Fruit fly (Drosophila melanogaster) whole organism, embryonic: Measurements from ENCODE around the gene scramb2.

ENCODE experiments used
- Bdp1 ChIP-seq: fragments of 200-800 bp; sonication (Bioruptor generic); optimal IDR thresholded peaks from 3 replicates; lab custom pipeline; 2016; ENCODE audit warnings: missing biosample characterization, missing genetic modification characterization
- Blimp-1 ChIP-seq: fragments of 200-800 bp; sonication (Bioruptor generic); optimal IDR thresholded peaks from 3 replicates; lab custom pipeline; 2018; ENCODE audit warnings: missing biosample characterization, missing genetic modification characterization, mild to moderate bottlenecking, moderate library complexity, missing genetic modification reagents
- CG10147 ChIP-seq: fragments of 200-800 bp; sonication (Bioruptor generic); optimal IDR thresholded peaks from 2 replicates; lab custom pipeline; 2019; ENCODE audit warnings: missing biosample characterization, mild to moderate bottlenecking, missing genetic modification characterization, moderate library complexity
- CG11247 ChIP-seq: fragments of 200-800 bp; sonication (Bioruptor generic); IDR thresholded peaks from 2 replicates; pipeline ENCODE4 v1.3.6; 2022; ENCODE audit warnings: missing biosample characterization, missing genetic modification characterization
- CG12744 ChIP-seq: fragments of 200-800 bp; sonication (Bioruptor generic); optimal IDR thresholded peaks from 2 replicates; lab custom pipeline; 2016; ENCODE audit warnings: missing biosample characterization, missing genetic modification characterization
- CG12769 ChIP-seq: fragments of 200-800 bp; sonication (Bioruptor generic); optimal IDR thresholded peaks from 2 replicates; lab custom pipeline; 2019; ENCODE audit warnings: missing biosample characterization, mild to moderate bottlenecking, missing genetic modification characterization, moderate library complexity
- CG13287 ChIP-seq: fragments of 200-800 bp; sonication (Bioruptor generic); IDR thresholded peaks from 2 replicates; pipeline ENCODE4 v1.3.6; 2022; ENCODE audit warnings: missing biosample characterization, missing genetic modification characterization; ENCODE audit not compliant: partially characterized antibody
- CG13624 ChIP-seq: fragments of 200-800 bp; sonication (Bioruptor generic); optimal IDR thresholded peaks from 2 replicates; lab custom pipeline; 2016; ENCODE audit warnings: missing biosample characterization, missing genetic modification characterization
- CG34422 ChIP-seq: fragments of 200-800 bp; sonication (Bioruptor generic); IDR thresholded peaks from 3 replicates; pipeline ENCODE4 v1.3.6; 2022; ENCODE audit warnings: missing biosample characterization, missing genetic modification characterization
- CG3995 ChIP-seq: fragments of 200-800 bp; sonication (Bioruptor generic); optimal IDR thresholded peaks from 3 replicates; lab custom pipeline; 2016; ENCODE audit warnings: missing biosample characterization, missing genetic modification characterization
- CG4360 ChIP-seq: fragments of 200-800 bp; sonication (Bioruptor generic); IDR thresholded peaks from 2 replicates; pipeline ENCODE4 v1.3.6; 2022; ENCODE audit warnings: missing biosample characterization, missing genetic modification characterization
- CG4707 ChIP-seq: fragments of 200-800 bp; sonication (Bioruptor generic); optimal IDR thresholded peaks from 2 replicates; lab custom pipeline; 2018; ENCODE audit warnings: missing biosample characterization, mild to moderate bottlenecking, missing genetic modification characterization, moderate library complexity
- CG4730 ChIP-seq: fragments of 200-800 bp; sonication (Bioruptor generic); IDR thresholded peaks from 2 replicates; pipeline ENCODE4 v1.3.6; 2022; ENCODE audit warnings: missing biosample characterization, missing genetic modification characterization
- CG4820 ChIP-seq: fragments of 200-800 bp; sonication (Bioruptor generic); optimal IDR thresholded peaks from 3 replicates; lab custom pipeline; 2016; ENCODE audit warnings: missing biosample characterization, missing genetic modification characterization
- CG5180 ChIP-seq: fragments of 200-800 bp; sonication (Bioruptor generic); optimal IDR thresholded peaks from 3 replicates; lab custom pipeline; 2017; ENCODE audit warnings: missing biosample characterization, missing genetic modification characterization, mild to moderate bottlenecking, moderate library complexity, missing genetic modification reagents
- CG9797 ChIP-seq: fragments of 200-800 bp; sonication (Bioruptor generic); optimal IDR thresholded peaks from 3 replicates; lab custom pipeline; 2018; ENCODE audit warnings: missing biosample characterization, mild to moderate bottlenecking, missing genetic modification characterization
- Camta ChIP-seq: fragments of 200-800 bp; sonication (Bioruptor generic); optimal IDR thresholded peaks from 2 replicates; lab custom pipeline; 2016; ENCODE audit warnings: missing biosample characterization, missing genetic modification characterization
- Chrac-16 ChIP-seq: fragments of 200-800 bp; sonication (Bioruptor generic); optimal IDR thresholded peaks from 3 replicates; lab custom pipeline; 2016; ENCODE audit warnings: missing biosample characterization, missing genetic modification characterization
- CkIIα-i1 ChIP-seq: fragments of 200-800 bp; sonication (Bioruptor generic); IDR thresholded peaks from 2 replicates; pipeline ENCODE4 v1.3.6; 2022; ENCODE audit warnings: missing biosample characterization, missing genetic modification characterization
- Deaf1 ChIP-seq: fragments of 200-800 bp; optimal IDR thresholded peaks from 3 replicates; lab custom pipeline; 2019; ENCODE audit warnings: missing biosample characterization, mild to moderate bottlenecking, missing genetic modification characterization, moderate library complexity
- Dek ChIP-seq: fragments of 200-800 bp; sonication (Bioruptor generic); optimal IDR thresholded peaks from 3 replicates; lab custom pipeline; 2019; ENCODE audit warnings: missing biosample characterization, mild to moderate bottlenecking, missing genetic modification characterization, moderate library complexity
- Dref ChIP-seq: fragments of 200-800 bp; sonication (Bioruptor generic); IDR thresholded peaks from 2 replicates; pipeline ENCODE4 v1.3.6; 2022; ENCODE audit warnings: missing biosample characterization, missing genetic modification characterization
- Ets65A ChIP-seq: fragments of 200-800 bp; sonication (Bioruptor generic); peaks from one replicate; lab custom pipeline; 2016; ENCODE audit warnings: missing biosample characterization, missing genetic modification characterization
- Ets97D ChIP-seq: fragments of 200-800 bp; sonication (Bioruptor generic); optimal IDR thresholded peaks from 3 replicates; lab custom pipeline; 2016; ENCODE audit warnings: missing biosample characterization, missing genetic modification characterization
- Fer1 ChIP-seq: fragments of 200-800 bp; sonication (Bioruptor generic); optimal IDR thresholded peaks from 2 replicates; lab custom pipeline; 2017; ENCODE audit warnings: missing biosample characterization, mild to moderate bottlenecking, missing genetic modification characterization
- H15 ChIP-seq: fragments of 200-800 bp; sonication (Bioruptor generic); IDR thresholded peaks from 3 replicates; pipeline ENCODE4 v1.3.6; 2022; ENCODE audit warnings: missing biosample characterization, missing genetic modification characterization
- HLHmδ ChIP-seq: fragments of 200-800 bp; sonication (Bioruptor generic); optimal IDR thresholded peaks from 2 replicates; lab custom pipeline; 2018; ENCODE audit warnings: missing biosample characterization, mild to moderate bottlenecking, missing genetic modification characterization, moderate library complexity
- Mad ChIP-seq: fragments of 200-800 bp; sonication (Bioruptor generic); optimal IDR thresholded peaks from 2 replicates; lab custom pipeline; 2016; ENCODE audit warnings: missing biosample characterization, missing genetic modification characterization
- Med ChIP-seq: fragments of 200-800 bp; sonication (Bioruptor generic); peaks from one replicate; lab custom pipeline; 2016; ENCODE audit warnings: missing biosample characterization, missing genetic modification characterization, mild to moderate bottlenecking, inconsistent platforms, moderate library complexity
- NC2β ChIP-seq: fragments of 200-800 bp; sonication (Bioruptor generic); optimal IDR thresholded peaks from 2 replicates; lab custom pipeline; 2016; ENCODE audit warnings: missing biosample characterization, missing genetic modification characterization
- NFAT ChIP-seq: fragments of 200-800 bp; sonication (Bioruptor generic); IDR thresholded peaks from 2 replicates; pipeline ENCODE4 v1.3.6; 2022; ENCODE audit warnings: missing biosample characterization, missing genetic modification characterization
- Nf-YC ChIP-seq: fragments of 200-800 bp; optimal IDR thresholded peaks from 3 replicates; lab custom pipeline; 2019; ENCODE audit warnings: missing biosample characterization, mild to moderate bottlenecking, missing genetic modification characterization, moderate library complexity
- Oli ChIP-seq: fragments of 200-800 bp; sonication (Bioruptor generic); optimal IDR thresholded peaks from 2 replicates; lab custom pipeline; 2018; ENCODE audit warnings: missing biosample characterization, mild to moderate bottlenecking, missing genetic modification characterization, moderate library complexity
- Poxn ChIP-seq: fragments of 200-800 bp; sonication (Bioruptor generic); IDR thresholded peaks from 2 replicates; pipeline ENCODE4 v1.3.6; 2022; ENCODE audit warnings: missing biosample characterization, missing genetic modification characterization
- Rfx ChIP-seq: fragments of 200-800 bp; sonication (Bioruptor generic); IDR thresholded peaks from 2 replicates; pipeline ENCODE4 v1.3.6; 2022; ENCODE audit warnings: missing biosample characterization, missing genetic modification characterization
- Sox102F ChIP-seq: fragments of 200-800 bp; sonication (Bioruptor generic); optimal IDR thresholded peaks from 2 replicates; lab custom pipeline; 2018; ENCODE audit warnings: missing biosample characterization, mild to moderate bottlenecking, missing genetic modification characterization, moderate library complexity
- Trl ChIP-seq, 3 experiments: fragments of >200 bp in 2 of 3; fragments of 200-800 bp in 1 of 3; sonication (Bioruptor generic) in 1 of 3; optimal IDR thresholded peaks; 2 replicates in 1 of 3; 3 replicates in 2 of 3; lab custom pipeline; 2016 to 2017; ENCODE audit warnings: missing biosample characterization in 1 of 3, missing genetic modification characterization in 1 of 3
- caup ChIP-seq: fragments of 200-800 bp; sonication (Bioruptor generic); optimal IDR thresholded peaks from 3 replicates; lab custom pipeline; 2017; ENCODE audit warnings: missing biosample characterization, mild to moderate bottlenecking, missing genetic modification characterization, moderate library complexity; ENCODE audit not compliant: severe bottlenecking
- chm ChIP-seq: fragments of 200-800 bp; sonication (Bioruptor generic); IDR thresholded peaks from 2 replicates; pipeline ENCODE4 v1.3.6; 2022; ENCODE audit warnings: missing biosample characterization, missing genetic modification characterization
- ci ChIP-seq: fragments of 200-800 bp; sonication (Bioruptor generic); IDR thresholded peaks from 3 replicates; pipeline ENCODE4 v1.3.6; 2022; ENCODE audit warnings: missing biosample characterization, missing genetic modification characterization
- eve ChIP-seq, 2 experiments: fragments of >200 bp; optimal IDR thresholded peaks; 2 replicates each; lab custom pipeline; 2017; ENCODE audit warnings: missing biosample characterization in 2 of 2, missing genetic modification characterization in 2 of 2
- exex ChIP-seq: fragments of 200-800 bp; sonication (Bioruptor generic); optimal IDR thresholded peaks from 4 replicates; lab custom pipeline; 2018; ENCODE audit warnings: missing biosample characterization, mild to moderate bottlenecking, missing genetic modification characterization, moderate library complexity
- eyg ChIP-seq: fragments of 200-800 bp; sonication (Bioruptor generic); optimal IDR thresholded peaks from 3 replicates; lab custom pipeline; 2016; ENCODE audit warnings: missing biosample characterization, missing genetic modification characterization
- fd102C ChIP-seq: fragments of 200-800 bp; sonication (Bioruptor generic); optimal IDR thresholded peaks from 2 replicates; lab custom pipeline; 2018; ENCODE audit warnings: missing biosample characterization, mild to moderate bottlenecking, missing genetic modification characterization, moderate library complexity
- hbn ChIP-seq: fragments of 200-800 bp; sonication (Bioruptor generic); IDR thresholded peaks from 2 replicates; pipeline ENCODE4 v1.3.6; 2022; ENCODE audit warnings: missing biosample characterization, missing genetic modification characterization; ENCODE audit not compliant: partially characterized antibody
- sisA ChIP-seq: fragments of 200-800 bp; sonication (Bioruptor generic); IDR thresholded peaks from 2 replicates; pipeline ENCODE4 v1.3.6; 2022; ENCODE audit warnings: missing biosample characterization, missing genetic modification characterization
- tll ChIP-seq, 2 experiments: fragments of 200-800 bp in 1 of 2; fragments of >200 bp in 1 of 2; sonication (Bioruptor generic) in 1 of 2; optimal IDR thresholded peaks; 2 replicates each; lab custom pipeline; 2017 to 2019; ENCODE audit warnings: missing biosample characterization in 2 of 2, missing genetic modification characterization in 2 of 2, mild to moderate bottlenecking in 1 of 2, moderate library complexity in 1 of 2
- vfl ChIP-seq: fragments of 200-800 bp; sonication (Bioruptor generic); optimal IDR thresholded peaks from 2 replicates; lab custom pipeline; 2016; ENCODE audit warnings: missing biosample characterization, missing genetic modification characterization
- wor ChIP-seq: fragments of 200-800 bp; sonication (Bioruptor generic); IDR thresholded peaks from 2 replicates; pipeline ENCODE4 v1.3.6; 2022; ENCODE audit warnings: missing biosample characterization, missing genetic modification characterization

The scramb2 gene

dm6 chr3L:3034779-3035643 is 11.6 kb downstream of the scramb2 start, which contains the start of gene CG2162 (continued):
- TF ChIP-seq Ets65A (GFP tag; lab: Kevin White, UChicago) (no peak), Med (GFP tag; lab: Kevin White, UChicago) (peak; percentile 56), Rfx (GFP tag; lab: Robert Waterston, UW) (no peak), caup (GFP tag; lab: Kevin White, UChicago) (no peak), NFAT (GFP tag; lab: Robert Waterston, UW) (no peak), CG11247 (GFP tag; lab: Robert Waterston, UW) (no peak), CG12744 (GFP tag; lab: Kevin White, UChicago) (no peak), wor (GFP tag; lab: Robert Waterston, UW) (no peak), CG3995 (GFP tag; lab: Kevin White, UChicago) (peak; percentile 1), H15 (no peak), Blimp-1 (GFP tag; lab: Kevin White, UChicago) (no peak), Chrac-16 (GFP tag; lab: Kevin White, UChicago) (no peak), Ets97D (GFP tag; lab: Kevin White, UChicago) (peak; percentile 15), Dek (tag; lab: Kevin White, UChicago) (no peak), Camta (GFP tag; lab: Kevin White, UChicago) (no peak), CG4707 (GFP tag; lab: Kevin White, UChicago) (no peak), Oli (tag; lab: Kevin White, UChicago) (no peak), CG4360 (GFP tag; lab: Robert Waterston, UW) (no peak), chm (GFP tag; lab: Robert Waterston, UW) (no peak), Nf-YC (tag; lab: Kevin White, UChicago) (peak; percentile 41), Mad (GFP tag; lab: Kevin White, UChicago) (no peak), CG4820 (GFP tag; lab: Kevin White, UChicago) (no peak), Sox102F (no peak), CkIIα-i1 (GFP tag; lab: Robert Waterston, UW) (no peak), Trl (optimal IDR thresholded peaks at IDR 0.05; lab: Kevin White, UChicago) (peak; percentile 27 to 73), Trl (GFP tag; optimal IDR thresholded peaks at IDR 0.05; lab: Kevin White, UChicago) (no peak), Deaf1 (tag; lab: Kevin White, UChicago) (peak; percentile 80), NC2β (GFP tag; lab: Kevin White, UChicago) (no peak), CG5180 (GFP tag; lab: Kevin White, UChicago) (peak; percentile 40), vfl (GFP tag; lab: Kevin White, UChicago) (no peak), tll (GFP tag; optimal IDR thresholded peaks at IDR 0.05; lab: Kevin White, UChicago) (no peak), eve (GFP tag; optimal IDR thresholded peaks at IDR 0.05; lab: Kevin White, UChicago) (peak in 1 of 2 experiments; percentile 82), CG13287 (GFP tag; lab: Robert Waterston, UW) (peak; percentile 32; the same call in 1 of the 2 replicates), Bdp1 (GFP tag; lab: Kevin White, UChicago) (no peak), CG12769 (tag; lab: Kevin White, UChicago) (no peak), CG9797 (peak; percentile 61), CG13624 (GFP tag; lab: Kevin White, UChicago) (no peak), CG4730 (GFP tag; lab: Robert Waterston, UW) (no peak), sisA (no peak), Dref (peak; percentile 70), hbn (GFP tag; lab: Robert Waterston, UW) (peak; percentile 21; the same call in 1 of the 2 replicates), CG10147 (GFP tag; lab: Kevin White, UChicago) (peak; percentile 36), Fer1 (GFP tag; lab: Kevin White, UChicago) (peak; percentile 24), CG34422 (GFP tag; lab: Robert Waterston, UW) (peak; percentile 19; the same call in 1 of the 3 replicates), eyg (GFP tag; lab: Kevin White, UChicago) (no peak), HLHmδ (GFP tag; lab: Kevin White, UChicago) (no peak), ci (no peak), Poxn (no peak), fd102C (GFP tag; lab: Kevin White, UChicago) (no peak), exex (tag; lab: Kevin White, UChicago) (no peak)
